Worm (Caenorhabditis elegans) whole organism, late embryonic: ENCODE data around the gene C04F6.7.

Source experiments
- C08G9.2 ChIP-seq: sonication (generic microtip); optimal IDR thresholded peaks from 2 replicates; lab custom pipeline; 2016; ENCODE audit warnings: mild to moderate bottlenecking, missing genetic modification characterization, moderate library complexity, missing compliant biosample characterization
- F13H6.1 ChIP-seq: sonication (generic microtip); optimal IDR thresholded peaks from 2 replicates; lab custom pipeline; 2016; ENCODE audit warnings: missing genetic modification characterization, missing compliant biosample characterization
- elt-2 ChIP-seq: sonication (generic microtip); optimal IDR thresholded peaks from 2 replicates; lab custom pipeline; 2016; ENCODE audit warnings: missing genetic modification reagents, missing genetic modification characterization, missing compliant biosample characterization
- nfya-1 ChIP-seq: sonication (generic microtip); optimal IDR thresholded peaks from 2 replicates; lab custom pipeline; 2017; ENCODE audit warnings: missing genetic modification characterization, mild to moderate bottlenecking, missing compliant biosample characterization, antibody characterized with exemption, moderate library complexity
- pha-4 ChIP-seq: fragments of 150-350 bp; optimal IDR thresholded peaks from 2 replicates; lab custom pipeline; 2018; ENCODE audit warnings: missing biosample characterization, missing genetic modification reagents, missing genetic modification characterization
- ref-2 ChIP-seq: sonication (generic microtip); optimal IDR thresholded peaks from 2 replicates; lab custom pipeline; 2016; ENCODE audit warnings: missing genetic modification characterization, missing compliant biosample characterization
- ttx-3 ChIP-seq: sonication (generic microtip); optimal IDR thresholded peaks from 2 replicates; lab custom pipeline; 2016; ENCODE audit warnings: missing genetic modification reagents, missing genetic modification characterization, missing compliant biosample characterization

ce11 chrX:3411565-3412022 is 7.4 kb downstream of the C04F6.7 start, which contains the start of gene unc-78:
- no peak for TF ChIP-seq pha-4 (tag; lab: Kevin White, UChicago)
- no peak for TF ChIP-seq ttx-3 (tag; lab: Kevin White, UChicago)
- TF ChIP-seq nfya-1 = no peak
- TF ChIP-seq ref-2 = no peak
- no peak for TF ChIP-seq elt-2 (tag; lab: Kevin White, UChicago)
- TF ChIP-seq C08G9.2 (tag; lab: Kevin White, UChicago) = peak; percentile 13
- TF ChIP-seq F13H6.1 (tag; lab: Kevin White, UChicago) = no peak
